Worm (Caenorhabditis elegans) whole organism, L2 larva: ENCODE measurements around the gene srbc-21.

Experiments
- ama-1 ChIP-seq: fragments of 150-350 bp; optimal IDR thresholded peaks from 2 replicates; lab custom pipeline; 2018; ENCODE audit warnings: inconsistent platforms
- elt-1 ChIP-seq: fragments of 150-350 bp; optimal IDR thresholded peaks from 2 replicates; lab custom pipeline; 2014; ENCODE audit warnings: missing biosample characterization, missing genetic modification characterization
- nhr-11 ChIP-seq: fragments of 150-350 bp; optimal IDR thresholded peaks from 2 replicates; lab custom pipeline; 2014; ENCODE audit warnings: missing biosample characterization, missing genetic modification characterization
- nhr-23 ChIP-seq: fragments of 150-350 bp; optimal IDR thresholded peaks from 2 replicates; lab custom pipeline; 2014; ENCODE audit warnings: missing biosample characterization, missing genetic modification reagents, missing genetic modification characterization
- unc-39 ChIP-seq: fragments of 150-350 bp; optimal IDR thresholded peaks from 2 replicates; lab custom pipeline; 2014; ENCODE audit warnings: missing biosample characterization, missing genetic modification characterization
- ztf-4 ChIP-seq: fragments of 150-350 bp; optimal IDR thresholded peaks from 2 replicates; lab custom pipeline; 2014; ENCODE audit warnings: missing biosample characterization, missing genetic modification characterization

DNA sequence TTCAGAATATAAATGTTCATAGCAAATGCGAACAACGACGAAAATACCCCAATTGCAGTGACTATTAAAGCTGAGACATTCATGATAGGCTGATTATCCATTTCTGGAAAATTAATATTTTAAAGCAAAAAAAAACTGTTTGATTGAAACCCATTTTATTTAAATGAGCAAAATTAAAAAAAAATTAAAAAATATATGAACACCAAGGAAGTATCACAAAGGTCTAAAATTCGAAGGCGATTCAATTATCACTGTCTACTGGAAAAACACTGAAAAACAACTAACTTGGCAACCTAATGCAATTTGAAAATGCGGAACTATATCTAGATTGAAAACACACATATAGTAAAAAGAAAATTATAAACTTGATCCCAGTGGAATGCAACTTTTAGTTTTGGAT is 35.8 kb downstream of the srbc-21 start, which contains the start of gene srbc-42:
- no peak for TF ChIP-seq unc-39 (tag; lab: Kevin White, UChicago)
- no peak for TF ChIP-seq ztf-4 (tag; lab: Kevin White, UChicago)
- no peak for TF ChIP-seq nhr-23 (tag; lab: Kevin White, UChicago)
- TF ChIP-seq nhr-11 (tag; lab: Kevin White, UChicago): no peak
- TF ChIP-seq elt-1 (tag; lab: Kevin White, UChicago): no peak
- no peak for TF ChIP-seq ama-1 (lab: Kevin White, UChicago)
